Fruit fly (Drosophila melanogaster) whole organism, wandering third instar larva: ENCODE data around the gene CG32081.

Experiments
- Abd-B ChIP-seq: fragments of >200 bp; optimal IDR thresholded peaks from 2 replicates; lab custom pipeline; 2017; ENCODE audit warnings: missing biosample characterization, missing genetic modification characterization
- CG32264 ChIP-seq: fragments of 200-800 bp; sonication (Bioruptor generic); optimal IDR thresholded peaks from 2 replicates; lab custom pipeline; 2016; ENCODE audit warnings: missing biosample characterization, missing genetic modification characterization
- CG9705 ChIP-seq: fragments of 200-800 bp; sonication (Bioruptor generic); optimal IDR thresholded peaks from 2 replicates; lab custom pipeline; 2018; ENCODE audit warnings: missing biosample characterization, mild to moderate bottlenecking, missing genetic modification characterization
- CrebA ChIP-seq: fragments of 200-800 bp; sonication (Bioruptor generic); optimal IDR thresholded peaks from 2 replicates; lab custom pipeline; 2016; ENCODE audit warnings: missing biosample characterization, mild to moderate bottlenecking, missing genetic modification characterization, borderline replicate concordance
- Dfd ChIP-seq: fragments of >200 bp; optimal IDR thresholded peaks from 2 replicates; lab custom pipeline; 2017; ENCODE audit warnings: missing biosample characterization, missing genetic modification characterization
- Dif ChIP-seq: fragments of 200-275, 200-300 bp; sonication (Bioruptor generic); optimal IDR thresholded peaks from 2 replicates; lab custom pipeline; 2018; ENCODE audit warnings: missing biosample characterization, missing genetic modification characterization; ENCODE audit not compliant: partially characterized antibody
- GATAd ChIP-seq: sonication (Bioruptor generic); optimal IDR thresholded peaks from 2 replicates; lab custom pipeline; 2016; ENCODE audit warnings: missing biosample characterization, missing genetic modification characterization
- HLH106 ChIP-seq: fragments of 200-800 bp; optimal IDR thresholded peaks from 3 replicates; lab custom pipeline; 2019; ENCODE audit warnings: missing biosample characterization, mild to moderate bottlenecking, missing genetic modification characterization, moderate library complexity
- Hnf4 ChIP-seq: fragments of 200-800 bp; sonication (Bioruptor generic); optimal IDR thresholded peaks from 2 replicates; lab custom pipeline; 2016; ENCODE audit warnings: missing biosample characterization, mild to moderate bottlenecking, missing genetic modification characterization
- Hr78 ChIP-seq: fragments of >200 bp; optimal IDR thresholded peaks from 2 replicates; lab custom pipeline; 2017; ENCODE audit warnings: missing biosample characterization, missing genetic modification characterization
- Hr83 ChIP-seq: fragments of 200-300 bp; sonication (Bioruptor generic); optimal IDR thresholded peaks from 2 replicates; lab custom pipeline; 2016; ENCODE audit warnings: missing biosample characterization, mild to moderate bottlenecking, missing genetic modification characterization, moderate library complexity; ENCODE audit not compliant: poor library complexity, severe bottlenecking
- Jra ChIP-seq: sonication (Bioruptor generic); optimal IDR thresholded peaks from 2 replicates; lab custom pipeline; 2016; ENCODE audit warnings: missing biosample characterization, missing genetic modification characterization
- Mio ChIP-seq: sonication (Bioruptor generic); optimal IDR thresholded peaks from 2 replicates; lab custom pipeline; 2016; ENCODE audit warnings: missing biosample characterization, missing genetic modification characterization
- Myc ChIP-seq: fragments of >200 bp; optimal IDR thresholded peaks from 2 replicates; lab custom pipeline; 2017
- N ChIP-seq: fragments of >200 bp; optimal IDR thresholded peaks from 2 replicates; lab custom pipeline; 2018; ENCODE audit warnings: missing biosample characterization, missing external identifiers, missing genetic modification characterization
- OdsH ChIP-seq: fragments of 200-800 bp; sonication (Bioruptor generic); optimal IDR thresholded peaks from 2 replicates; lab custom pipeline; 2016; ENCODE audit warnings: missing biosample characterization, mild to moderate bottlenecking, missing genetic modification characterization
- Rel ChIP-seq, 2 experiments: fragments of 200-800 bp; sonication (Bioruptor generic) in 1 of 2; optimal IDR thresholded peaks; 2 replicates in 1 of 2; 3 replicates in 1 of 2; lab custom pipeline; 2016 to 2019; ENCODE audit warnings: mild to moderate bottlenecking in 2 of 2, missing biosample characterization in 2 of 2, missing genetic modification characterization in 2 of 2, moderate library complexity in 1 of 2
- Sp1 ChIP-seq: fragments of 200-800 bp; sonication (Bioruptor generic); optimal IDR thresholded peaks from 3 replicates; lab custom pipeline; 2019; ENCODE audit warnings: missing biosample characterization, mild to moderate bottlenecking, missing genetic modification characterization, moderate library complexity
- Vsx2 ChIP-seq: fragments of 200-300, 225-300 bp; sonication (Bioruptor generic); optimal IDR thresholded peaks from 2 replicates; lab custom pipeline; 2018; ENCODE audit warnings: missing biosample characterization, missing genetic modification characterization; ENCODE audit not compliant: partially characterized antibody
- br ChIP-seq: fragments of 200-800 bp; sonication (Bioruptor generic); optimal IDR thresholded peaks from 2 replicates; lab custom pipeline; 2016; ENCODE audit warnings: missing biosample characterization, missing genetic modification characterization
- brk ChIP-seq: fragments of 200-800 bp; sonication (Bioruptor generic); optimal IDR thresholded peaks from 2 replicates; lab custom pipeline; 2016; ENCODE audit warnings: missing biosample characterization, mild to moderate bottlenecking, missing genetic modification characterization
- dl ChIP-seq, 2 experiments: fragments of 175-275, 200-275 bp in 1 of 2; fragments of 200-275 bp in 1 of 2; sonication (Bioruptor generic); optimal IDR thresholded peaks; lab custom pipeline; 2018; ENCODE audit warnings: mild to moderate bottlenecking in 2 of 2, missing biosample characterization in 2 of 2, missing genetic modification characterization in 2 of 2, moderate library complexity in 2 of 2; ENCODE audit not compliant: partially characterized antibody in 2 of 2, insufficient read depth in 1 of 2
- dmrt93B ChIP-seq: fragments of 200-800 bp; sonication (Bioruptor generic); optimal IDR thresholded peaks from 2 replicates; lab custom pipeline; 2018; ENCODE audit warnings: missing biosample characterization, mild to moderate bottlenecking, missing genetic modification characterization
- dsf ChIP-seq: sonication (Bioruptor generic); optimal IDR thresholded peaks from 2 replicates; lab custom pipeline; 2016; ENCODE audit warnings: missing biosample characterization, missing genetic modification characterization, borderline replicate concordance
- ey ChIP-seq: fragments of 200-800 bp; sonication (Bioruptor generic); optimal IDR thresholded peaks from 2 replicates; lab custom pipeline; 2016; ENCODE audit warnings: missing biosample characterization, missing genetic modification characterization
- foxo ChIP-seq, 2 experiments: fragments of 200-800 bp; sonication (Bioruptor generic); optimal IDR thresholded peaks; 2 replicates in 1 of 2; 3 replicates in 1 of 2; lab custom pipeline; 2016 to 2017; ENCODE audit warnings: missing biosample characterization in 2 of 2, missing genetic modification characterization in 2 of 2
- fru ChIP-seq: fragments of 200-800 bp; sonication (Bioruptor generic); optimal IDR thresholded peaks from 3 replicates; lab custom pipeline; 2016; ENCODE audit warnings: missing biosample characterization, mild to moderate bottlenecking, missing genetic modification characterization
- h ChIP-seq: fragments of 200-800 bp; sonication (Bioruptor generic); optimal IDR thresholded peaks from 3 replicates; lab custom pipeline; 2016; ENCODE audit warnings: missing biosample characterization, mild to moderate bottlenecking, missing genetic modification characterization
- jim ChIP-seq: fragments of 175-275, 200-325 bp; sonication (Bioruptor generic); optimal IDR thresholded peaks from 2 replicates; lab custom pipeline; 2016; ENCODE audit warnings: missing biosample characterization, mild to moderate bottlenecking, missing genetic modification characterization
- lola ChIP-seq: fragments of >200 bp; optimal IDR thresholded peaks from 2 replicates; lab custom pipeline; 2017; ENCODE audit warnings: missing biosample characterization, missing genetic modification characterization
- pan ChIP-seq: fragments of >200 bp; optimal IDR thresholded peaks from 2 replicates; lab custom pipeline; 2017
- psq ChIP-seq: fragments of 200-800 bp; sonication (Bioruptor generic); optimal IDR thresholded peaks from 3 replicates; lab custom pipeline; 2017; ENCODE audit warnings: missing biosample characterization, mild to moderate bottlenecking, missing genetic modification characterization, moderate library complexity
- rgr ChIP-seq: fragments of 200-800 bp; sonication (Bioruptor generic); optimal IDR thresholded peaks from 3 replicates; lab custom pipeline; 2016; ENCODE audit warnings: missing biosample characterization, mild to moderate bottlenecking, missing genetic modification characterization
- sage ChIP-seq: fragments of 200-800 bp; sonication (Bioruptor generic); optimal IDR thresholded peaks from 2 replicates; lab custom pipeline; 2016; ENCODE audit warnings: missing biosample characterization, mild to moderate bottlenecking, missing genetic modification characterization
- sv ChIP-seq: fragments of 200-800 bp; sonication (Bioruptor generic); optimal IDR thresholded peaks from 3 replicates; lab custom pipeline; 2016; ENCODE audit warnings: missing biosample characterization, missing genetic modification characterization
- tai ChIP-seq: sonication (Bioruptor generic); optimal IDR thresholded peaks from 2 replicates; lab custom pipeline; 2016; ENCODE audit warnings: missing biosample characterization, missing genetic modification characterization
- usp ChIP-seq: fragments of >200 bp; optimal IDR thresholded peaks from 2 replicates; lab custom pipeline; 2017; ENCODE audit warnings: missing biosample characterization, missing genetic modification characterization
- woc ChIP-seq: sonication (Bioruptor generic); optimal IDR thresholded peaks from 2 replicates; lab custom pipeline; 2016; ENCODE audit warnings: missing biosample characterization, mild to moderate bottlenecking, missing genetic modification characterization

The CG32081 gene

DNA sequence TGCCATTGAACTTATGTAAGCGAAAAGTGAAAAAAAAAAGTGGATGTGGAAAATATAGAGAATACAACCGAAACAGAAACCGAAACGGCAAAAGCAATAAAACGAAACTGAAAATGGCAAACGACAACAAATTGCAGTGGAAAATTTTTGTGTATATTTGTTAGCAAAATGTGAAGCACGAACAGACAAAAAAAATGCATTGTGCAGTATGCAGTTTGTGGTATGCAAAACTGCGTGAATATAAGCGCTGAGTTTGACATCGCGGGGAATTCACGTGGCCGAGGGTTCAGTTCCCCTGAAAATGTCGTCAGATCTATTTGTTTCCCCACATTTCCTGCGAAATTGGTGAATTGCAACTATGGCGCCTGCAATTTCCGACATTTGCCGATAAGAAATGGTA is 16.3 kb downstream of the CG32081 start:
- TF ChIP-seq sage (no peak), sv (GFP tag; lab: Kevin White, UChicago) (no peak), GATAd (GFP tag; lab: Kevin White, UChicago) (no peak), CG9705 (GFP tag; lab: Kevin White, UChicago) (no peak), dsf (GFP tag; lab: Kevin White, UChicago) (no peak), tai (GFP tag; lab: Kevin White, UChicago) (no peak), HLH106 (no peak), foxo (GFP tag; optimal IDR thresholded peaks at IDR 0.05; lab: Kevin White, UChicago) (no peak)

DNA sequence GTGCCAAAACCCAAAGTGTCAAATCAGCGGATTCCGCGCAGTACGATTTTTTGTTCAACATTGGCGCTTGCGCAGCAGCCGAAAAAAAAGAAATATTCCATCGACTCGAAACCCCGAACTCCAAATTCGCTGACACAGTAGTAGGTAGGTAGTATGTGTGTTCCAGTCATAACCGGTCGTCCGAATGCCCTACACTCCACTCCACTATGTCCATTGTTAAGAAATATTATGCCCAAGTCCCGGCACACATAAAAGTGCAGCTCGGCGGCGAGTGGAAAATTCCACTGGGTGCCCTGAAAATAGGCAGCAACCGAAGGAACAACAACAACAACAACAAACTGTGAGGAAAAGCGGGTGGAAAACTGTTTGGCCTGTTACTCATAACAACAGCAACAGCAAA is 17.6 kb downstream of the CG32081 start:
- TF ChIP-seq OdsH: no peak
- TF ChIP-seq Jra: no peak
- no peak for TF ChIP-seq Vsx2 (GFP tag; lab: Kevin White, UChicago)
- no peak for TF ChIP-seq Hr83
- no peak for TF ChIP-seq Hnf4
- no peak for TF ChIP-seq HLH106
- TF ChIP-seq Rel (GFP tag; optimal IDR thresholded peaks at IDR 0.05; lab: Kevin White, UChicago): no peak
- no peak for TF ChIP-seq Rel (tag; optimal IDR thresholded peaks at IDR 0.05; lab: Kevin White, UChicago)
- TF ChIP-seq tai (GFP tag; lab: Kevin White, UChicago): no peak
- no peak for TF ChIP-seq br (GFP tag; lab: Kevin White, UChicago)
- no peak for TF ChIP-seq brk (GFP tag; lab: Kevin White, UChicago)
- no peak for TF ChIP-seq ey

DNA sequence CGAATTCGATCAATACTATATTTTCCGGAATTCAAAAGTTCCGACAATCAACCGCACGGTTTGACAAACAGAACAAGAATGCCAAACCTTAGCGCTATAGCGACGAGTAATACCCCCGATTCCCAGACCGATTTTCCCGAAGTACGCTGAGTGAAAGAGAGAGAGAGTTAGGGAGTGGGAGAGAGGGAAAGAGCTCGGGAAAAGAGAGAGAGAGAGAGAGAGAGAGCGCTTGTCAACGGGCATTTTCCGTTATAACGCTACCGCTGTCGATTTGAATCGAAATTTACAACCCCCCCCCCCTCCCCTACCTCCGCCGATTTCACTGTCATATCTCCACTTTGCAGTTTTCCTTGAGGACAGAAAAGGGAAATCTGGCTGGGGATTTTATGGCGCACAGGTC is 19.2 kb downstream of the CG32081 start:
- TF ChIP-seq Dfd (GFP tag; lab: Kevin White, UChicago) (peak; percentile 82), GATAd (GFP tag; lab: Kevin White, UChicago) (no peak), pan (lab: Kevin White, UChicago) (no peak)

DNA sequence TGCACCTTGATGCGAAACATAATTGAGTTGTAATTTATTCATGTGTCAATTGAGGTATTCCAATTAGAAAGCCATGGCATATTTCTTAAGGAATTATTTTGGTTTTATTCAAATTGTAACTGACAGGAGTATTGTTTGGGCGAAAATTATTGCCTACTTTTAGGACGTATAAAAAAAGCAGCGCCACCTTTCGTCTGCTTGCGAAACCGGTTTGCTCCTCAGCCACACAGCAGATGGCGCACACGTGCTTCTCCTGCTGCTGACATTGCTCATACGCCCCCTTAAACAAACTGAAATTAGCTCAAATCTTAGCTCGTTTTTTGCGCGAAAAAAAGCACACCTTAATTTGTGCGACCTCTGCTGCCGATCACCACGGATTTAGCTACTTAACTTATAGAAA is 20.5 kb downstream of the CG32081 start:
- TF ChIP-seq dsf (GFP tag; lab: Kevin White, UChicago) (no peak), jim (GFP tag; lab: Kevin White, UChicago) (peak; percentile 3), br (GFP tag; lab: Kevin White, UChicago) (peak; percentile 73), OdsH (peak; percentile 60), Hnf4 (peak; percentile 43), GATAd (GFP tag; lab: Kevin White, UChicago) (no peak), Hr83 (peak; percentile 67), CrebA (GFP tag; lab: Kevin White, UChicago) (no peak), brk (GFP tag; lab: Kevin White, UChicago) (no peak), dmrt93B (GFP tag; lab: Kevin White, UChicago) (peak; percentile 21), Sp1 (GFP tag; lab: Kevin White, UChicago) (no peak), fru (GFP tag; lab: Kevin White, UChicago) (peak; percentile 60), Dfd (GFP tag; lab: Kevin White, UChicago) (no peak), Hr78 (no peak), Dif (GFP tag; lab: Kevin White, UChicago) (no peak), woc (GFP tag; lab: Kevin White, UChicago) (no peak), Jra (no peak), Myc (lab: Kevin White, UChicago) (peak; percentile 92), dl (GFP tag; optimal IDR thresholded peaks at IDR 0.05; lab: Kevin White, UChicago; ENCODE audit: insufficient read depth in 1 of 2, partially characterized antibody in 2 of 2) (no peak), HLH106 (peak; percentile 45), CG32264 (GFP tag; lab: Kevin White, UChicago) (no peak), Rel (GFP tag; optimal IDR thresholded peaks at IDR 0.05; lab: Kevin White, UChicago) (no peak), Rel (tag; optimal IDR thresholded peaks at IDR 0.05; lab: Kevin White, UChicago) (no peak), Mio (no peak), Vsx2 (GFP tag; lab: Kevin White, UChicago) (peak; percentile 85), psq (GFP tag; lab: Kevin White, UChicago) (peak; percentile 28), ey (peak; percentile 44), h (GFP tag; lab: Kevin White, UChicago) (peak; percentile 55), Abd-B (GFP tag; lab: Kevin White, UChicago) (no peak), CG9705 (GFP tag; lab: Kevin White, UChicago) (no peak), sage (no peak), sv (GFP tag; lab: Kevin White, UChicago) (peak; percentile 24), tai (GFP tag; lab: Kevin White, UChicago) (peak; percentile 43), rgr (no peak), pan (lab: Kevin White, UChicago) (no peak), lola (GFP tag; lab: Kevin White, UChicago) (no peak), N (GFP tag; lab: Kevin White, UChicago) (no peak), foxo (GFP tag; optimal IDR thresholded peaks at IDR 0.05; lab: Kevin White, UChicago) (peak in 1 of 2 experiments; percentile 74), usp (GFP tag; lab: Kevin White, UChicago) (no peak)
